Worm (Caenorhabditis elegans): Measurements from ENCODE around the gene osg-1.
A peak's percentile ranks its signal among the peaks of the same experiment; 100 is the strongest.

The osg-1 gene

ce11 chrIII:5487087-5487603, at the start of gene osg-1:
TSS of gene osg-1 (plus strand) at chrIII:5487553.
- TF ChIP-seq ceh-36 (tag; optimal IDR thresholded peaks at IDR 0.05) (no peak), ceh-13 (GFP tag; optimal IDR thresholded peaks at IDR 0.05) (no peak)

ce11 chrIII:5438064-5438463, 49.3 kb upstream of the osg-1 start:
- TF ChIP-seq tra-4 (tag; optimal IDR thresholded peaks at IDR 0.05) (no peak), F13C5.2 (tag; optimal IDR thresholded peaks at IDR 0.05) (no peak)

- TF ChIP-seq F13C5.2 (tag; optimal IDR thresholded peaks at IDR 0.05): no peak
- TF ChIP-seq ets-7 (tag; optimal IDR thresholded peaks at IDR 0.05): no peak
- no peak for TF ChIP-seq tbx-11 (GFP tag; IDR thresholded peaks at IDR 0.05)
- TF ChIP-seq tra-4 (tag; optimal IDR thresholded peaks at IDR 0.05): no peak
- no peak for TF ChIP-seq ceh-13 (GFP tag; optimal IDR thresholded peaks at IDR 0.05)
- TF ChIP-seq hnd-1 (tag; optimal IDR thresholded peaks at IDR 0.05): no peak
- TF ChIP-seq ama-1 (optimal IDR thresholded peaks at IDR 0.05): no peak
- no peak for TF ChIP-seq hmbx-1 (tag; optimal IDR thresholded peaks at IDR 0.05)
Measured at ce11 chrIII:5440540-5440939, 46.8 kb upstream of the osg-1 start, which contains the start of gene W03A5.6. TSS of gene W03A5.6 (minus strand) at chrIII:5440640.

- TF ChIP-seq F13C5.2 (tag; optimal IDR thresholded peaks at IDR 0.05) (peak; percentile 41), hnd-1 (tag; optimal IDR thresholded peaks at IDR 0.05) (no peak)
Measured at ce11 chrIII:5442711-5443253, 44.6 kb upstream of the osg-1 start, which contains the start of the genes T24G10.2 and disl-2. TSS of gene T24G10.2 (minus strand) at chrIII:5442761. TSS of gene disl-2 (plus strand) at chrIII:5443167.

- TF ChIP-seq F13C5.2 (tag; optimal IDR thresholded peaks at IDR 0.05) (no peak), tbx-37 (GFP tag; conservative IDR thresholded peaks at IDR 0.05) (no peak), ceh-13 (GFP tag; optimal IDR thresholded peaks at IDR 0.05) (no peak), pes-1 (GFP tag; IDR thresholded peaks at IDR 0.05) (no peak), flt-1 (GFP tag; IDR thresholded peaks at IDR 0.05) (no peak), aly-1 (tag; optimal IDR thresholded peaks at IDR 0.05) (no peak)
Measured at ce11 chrIII:5448177-5448576, 39.2 kb upstream of the osg-1 start, which contains the start of gene skpt-1. TSS of gene skpt-1 (minus strand) at chrIII:5448395.

- TF ChIP-seq F13C5.2 (tag; optimal IDR thresholded peaks at IDR 0.05) (peak; percentile 23), pes-1 (GFP tag; IDR thresholded peaks at IDR 0.05) (no peak)
Measured at ce11 chrIII:5449762-5450308, 37.5 kb upstream of the osg-1 start, which contains the start of gene F48E8.8. TSS of gene F48E8.8 (minus strand) at chrIII:5449812.

- no peak for TF ChIP-seq ama-1 (optimal IDR thresholded peaks at IDR 0.05)
- TF ChIP-seq tbx-37 (GFP tag; conservative IDR thresholded peaks at IDR 0.05): no peak
- TF ChIP-seq ets-7 (tag; optimal IDR thresholded peaks at IDR 0.05): no peak
- no peak for TF ChIP-seq tbx-11 (GFP tag; IDR thresholded peaks at IDR 0.05)
- TF ChIP-seq B0310.2 (tag; optimal IDR thresholded peaks at IDR 0.05): no peak
Measured at ce11 chrIII:5450430-5450829, 36.9 kb upstream of the osg-1 start, which contains the start of gene paa-1. TSS of gene paa-1 (plus strand) at chrIII:5450730.

ce11 chrIII:5453290-5453689, 34.1 kb upstream of the osg-1 start, which contains the start of gene F48E8.4:
TSS of gene F48E8.4 (plus strand) at chrIII:5453590.
- TF ChIP-seq ama-1 (optimal IDR thresholded peaks at IDR 0.05): no peak
- TF ChIP-seq aly-1 (tag; optimal IDR thresholded peaks at IDR 0.05): no peak
- TF ChIP-seq pes-1 (GFP tag; IDR thresholded peaks at IDR 0.05): no peak
- no peak for TF ChIP-seq hmg-4 (GFP tag; optimal IDR thresholded peaks at IDR 0.05)
- no peak for TF ChIP-seq hmbx-1 (tag; optimal IDR thresholded peaks at IDR 0.05)
- no peak for TF ChIP-seq flt-1 (GFP tag; IDR thresholded peaks at IDR 0.05)
- no peak for TF ChIP-seq F13C5.2 (tag; optimal IDR thresholded peaks at IDR 0.05)
- TF ChIP-seq tra-4 (tag; optimal IDR thresholded peaks at IDR 0.05): no peak
- no peak for TF ChIP-seq ceh-13 (GFP tag; optimal IDR thresholded peaks at IDR 0.05)
- no peak for TF ChIP-seq hnd-1 (tag; optimal IDR thresholded peaks at IDR 0.05)
- no peak for TF ChIP-seq B0310.2 (tag; optimal IDR thresholded peaks at IDR 0.05)

- TF ChIP-seq tbx-37 (GFP tag; conservative IDR thresholded peaks at IDR 0.05) (no peak), sea-1 (GFP tag; conservative IDR thresholded peaks at IDR 0.05) (no peak), tra-4 (tag; optimal IDR thresholded peaks at IDR 0.05) (no peak), aly-1 (tag; optimal IDR thresholded peaks at IDR 0.05) (no peak), hmg-4 (GFP tag; optimal IDR thresholded peaks at IDR 0.05) (no peak), flt-1 (GFP tag; IDR thresholded peaks at IDR 0.05) (no peak), ets-7 (tag; optimal IDR thresholded peaks at IDR 0.05) (no peak), tbx-11 (GFP tag; IDR thresholded peaks at IDR 0.05) (no peak)
Measured at ce11 chrIII:5461079-5461478, 26.3 kb upstream of the osg-1 start, which contains the start of gene F48E8.3. TSS of gene F48E8.3 (plus strand) at chrIII:5461379.

ce11 chrIII:5464077-5464476, 23.3 kb upstream of the osg-1 start, which contains the start of gene F48E8.2:
TSS of gene F48E8.2 (plus strand) at chrIII:5464377.
- TF ChIP-seq hmg-4 (GFP tag; optimal IDR thresholded peaks at IDR 0.05): no peak
- no peak for TF ChIP-seq ets-7 (tag; optimal IDR thresholded peaks at IDR 0.05)
- no peak for TF ChIP-seq scrt-1 (GFP tag; IDR thresholded peaks at IDR 0.05)
- no peak for TF ChIP-seq pes-1 (GFP tag; IDR thresholded peaks at IDR 0.05)
- TF ChIP-seq aly-1 (tag; optimal IDR thresholded peaks at IDR 0.05): no peak
- no peak for TF ChIP-seq B0310.2 (tag; optimal IDR thresholded peaks at IDR 0.05)
- TF ChIP-seq hnd-1 (tag; optimal IDR thresholded peaks at IDR 0.05): no peak
- TF ChIP-seq ama-1 (optimal IDR thresholded peaks at IDR 0.05): no peak
- no peak for TF ChIP-seq tra-4 (tag; optimal IDR thresholded peaks at IDR 0.05)
- no peak for TF ChIP-seq tbx-37 (GFP tag; conservative IDR thresholded peaks at IDR 0.05)
- TF ChIP-seq ceh-36 (tag; optimal IDR thresholded peaks at IDR 0.05): no peak
- TF ChIP-seq sea-1 (GFP tag; conservative IDR thresholded peaks at IDR 0.05): no peak
- TF ChIP-seq hmbx-1 (tag; optimal IDR thresholded peaks at IDR 0.05): no peak
- no peak for TF ChIP-seq ceh-13 (GFP tag; optimal IDR thresholded peaks at IDR 0.05)
- no peak for TF ChIP-seq flt-1 (GFP tag; IDR thresholded peaks at IDR 0.05)
- TF ChIP-seq F13C5.2 (tag; optimal IDR thresholded peaks at IDR 0.05): no peak
- TF ChIP-seq tbx-11 (GFP tag; IDR thresholded peaks at IDR 0.05): no peak
